Fruit fly (Drosophila melanogaster): ENCODE measurements around the gene crb.

- TF ChIP-seq dac (GFP tag; optimal IDR thresholded peaks at IDR 0.05) (no peak), CG8319 (GFP tag; optimal IDR thresholded peaks at IDR 0.05) (no peak), CG6276 (GFP tag; optimal IDR thresholded peaks at IDR 0.05) (no peak), dsx (GFP tag; optimal IDR thresholded peaks at IDR 0.05; ENCODE audit: poor library complexity, severe bottlenecking) (no peak)
These were observed 12.1 kb upstream of the crb start for dm6 chr3R:24282567-24283324.

All from whole organism, prepupa.